Worm (Caenorhabditis elegans) whole organism, L1 larva: ENCODE data around the gene egl-47.

Experiments used
- ama-1 ChIP-seq: fragments of 150-350 bp; optimal IDR thresholded peaks from 2 replicates; lab custom pipeline; 2014
- blmp-1 ChIP-seq: fragments of 150-350 bp; optimal IDR thresholded peaks from 2 replicates; lab custom pipeline; 2014; ENCODE audit warnings: missing biosample characterization, missing genetic modification characterization
- fkh-10 ChIP-seq: sonication (generic microtip); optimal IDR thresholded peaks from 2 replicates; lab custom pipeline; 2017; ENCODE audit warnings: missing biosample characterization, missing genetic modification reagents, missing genetic modification characterization
- fos-1 ChIP-seq: fragments of 150-350 bp; optimal IDR thresholded peaks from 2 replicates; lab custom pipeline; 2014; ENCODE audit warnings: missing biosample characterization, missing genetic modification characterization
- mab-9 ChIP-seq: fragments of 200-800 bp; sonication (Bioruptor generic); IDR thresholded peaks from 2 replicates; pipeline ENCODE4 v1.3.6; 2022; ENCODE audit warnings: missing genetic modification reagents, missing genetic modification characterization, missing compliant biosample characterization
- nhr-237 ChIP-seq: fragments of 150-350 bp; optimal IDR thresholded peaks from 2 replicates; lab custom pipeline; 2014; ENCODE audit warnings: missing biosample characterization, missing genetic modification characterization
- nhr-28 ChIP-seq: fragments of 150-350 bp; optimal IDR thresholded peaks from 2 replicates; lab custom pipeline; 2014; ENCODE audit warnings: missing biosample characterization, missing genetic modification characterization
- nhr-85 ChIP-seq: sonication (generic microtip); peaks from one replicate; lab custom pipeline; 2016; ENCODE audit warnings: missing genetic modification characterization, inconsistent platforms, missing compliant biosample characterization
- sox-4 ChIP-seq: sonication (generic microtip); optimal IDR thresholded peaks from 2 replicates; lab custom pipeline; 2016; ENCODE audit warnings: missing genetic modification characterization, missing compliant biosample characterization
- tbx-2 ChIP-seq: sonication (generic microtip); optimal IDR thresholded peaks from 2 replicates; lab custom pipeline; 2016; ENCODE audit warnings: missing genetic modification characterization, missing compliant biosample characterization
- unc-130 ChIP-seq: fragments of 150-350 bp; optimal IDR thresholded peaks from 2 replicates; lab custom pipeline; 2017; ENCODE audit warnings: missing biosample characterization, missing genetic modification characterization, inconsistent platforms
- unc-62 ChIP-seq: fragments of 150-350 bp; optimal IDR thresholded peaks from 2 replicates; lab custom pipeline; 2014; ENCODE audit warnings: missing biosample characterization, missing genetic modification reagents, missing genetic modification characterization
- unc-86 ChIP-seq: sonication (generic microtip); optimal IDR thresholded peaks from 2 replicates; lab custom pipeline; 2016; ENCODE audit warnings: missing genetic modification characterization, missing compliant biosample characterization
- zip-4 ChIP-seq: fragments of 200-800 bp; sonication (Bioruptor generic); optimal IDR thresholded peaks from 2 replicates; lab custom pipeline; 2018; ENCODE audit warnings: mild to moderate bottlenecking, missing genetic modification characterization, moderate library complexity, missing compliant biosample characterization

- peak; percentile 8 for TF ChIP-seq blmp-1 (tag; lab: Kevin White, UChicago)
- TF ChIP-seq unc-130 (tag; lab: Kevin White, UChicago) = no peak
- TF ChIP-seq fkh-10 (GFP tag; lab: Kevin White, UChicago) = no peak
- TF ChIP-seq nhr-237 (tag; lab: Kevin White, UChicago) = no peak
- TF ChIP-seq ama-1 = no peak
- no peak for TF ChIP-seq nhr-85 (tag; lab: Kevin White, UChicago)
- no peak for TF ChIP-seq unc-86 (tag; lab: Kevin White, UChicago)
- no peak for TF ChIP-seq mab-9 (GFP tag; lab: Robert Waterston, UW)
- TF ChIP-seq fos-1 = no peak
- TF ChIP-seq tbx-2 (tag; lab: Kevin White, UChicago) = no peak
- no peak for TF ChIP-seq unc-62 (GFP tag; lab: Kevin White, UChicago)
- TF ChIP-seq sox-4 = no peak
- no peak for TF ChIP-seq zip-4
- no peak for TF ChIP-seq nhr-28
Observed at ce11 chrV:9885918-9886488, 13.4 kb upstream of the egl-47 start, which contains the start of gene clp-9.
